Worm (Caenorhabditis elegans): ENCODE measurements around the gene Y50E8A.6.

Y50E8A.6 gene

ce11 chrV:14725409-14725808 is 15.7 kb downstream of the Y50E8A.6 start:
- TF ChIP-seq lag-1 (GFP tag; IDR thresholded peaks at IDR 0.05) (no peak), ceh-40 (GFP tag; IDR thresholded peaks at IDR 0.05) (no peak), C06A6.2 (GFP tag; conservative IDR thresholded peaks at IDR 0.05) (no peak), B0019.2 (GFP tag; conservative IDR thresholded peaks at IDR 0.05) (no peak), C17E4.6 (GFP tag; IDR thresholded peaks at IDR 0.05) (no peak), rpc-1 (optimal IDR thresholded peaks at IDR 0.05) (no peak), rpc-1 (tag; optimal IDR thresholded peaks at IDR 0.05) (no peak), nfyb-1 (GFP tag; IDR thresholded peaks at IDR 0.05) (no peak), somi-1 (GFP tag; optimal IDR thresholded peaks at IDR 0.05) (peak; percentile 76)

- TF ChIP-seq madf-10 (tag; optimal IDR thresholded peaks at IDR 0.05) (no peak), F33H1.4 (GFP tag; IDR thresholded peaks at IDR 0.05) (no peak), lin-26 (GFP tag; IDR thresholded peaks at IDR 0.05) (no peak), bed-2 (GFP tag; IDR thresholded peaks at IDR 0.05) (no peak), attf-5 (GFP tag; optimal IDR thresholded peaks at IDR 0.05) (no peak), madf-3 (GFP tag; IDR thresholded peaks at IDR 0.05) (no peak)
Observed at ce11 chrV:14723020-14723419, 18.1 kb downstream of the Y50E8A.6 start, which contains the start of gene R08A2.7. R08A2.7 (plus strand) TSS chrV:14723320.

- no peak for TF ChIP-seq lsl-1 (GFP tag; optimal IDR thresholded peaks at IDR 0.05)
- no peak for TF ChIP-seq xnd-1 (tag; optimal IDR thresholded peaks at IDR 0.05)
- TF ChIP-seq madf-6 (GFP tag; IDR thresholded peaks at IDR 0.05): no peak
- no peak for TF ChIP-seq Y95B8A.8 (GFP tag; IDR thresholded peaks at IDR 0.05)
- TF ChIP-seq ztf-22 (GFP tag; optimal IDR thresholded peaks at IDR 0.05): no peak
- TF ChIP-seq F55B11.4 (tag; optimal IDR thresholded peaks at IDR 0.05; ENCODE audit: borderline replicate concordance, insufficient read depth): no peak
- TF ChIP-seq hsf-1 (GFP tag; IDR thresholded peaks at IDR 0.05): no peak
- TF ChIP-seq sdz-38 (tag; optimal IDR thresholded peaks at IDR 0.05): no peak
- no peak for TF ChIP-seq F39B2.1 (GFP tag; IDR thresholded peaks at IDR 0.05)
- TF ChIP-seq F37B4.10 (GFP tag; IDR thresholded peaks at IDR 0.05): no peak
Observed at ce11 chrV:14719491-14719890, 21.6 kb downstream of the Y50E8A.6 start, which contains the start of gene R08A2.1. R08A2.1 (minus strand) TSS chrV:14719591.

- TF ChIP-seq F37B4.10 (GFP tag; IDR thresholded peaks at IDR 0.05) (no peak), nfya-1 (tag; optimal IDR thresholded peaks at IDR 0.05; ENCODE audit: borderline replicate concordance, insufficient read depth) (no peak), ccch-3 (GFP tag; optimal IDR thresholded peaks at IDR 0.05) (no peak), xnd-1 (tag; optimal IDR thresholded peaks at IDR 0.05) (no peak), attf-6 (GFP tag; IDR thresholded peaks at IDR 0.05) (no peak), nhr-80 (tag; optimal IDR thresholded peaks at IDR 0.05) (peak; percentile 63)
Observed at ce11 chrV:14716114-14716513, 25.0 kb downstream of the Y50E8A.6 start, which contains the start of gene fbxa-147. fbxa-147 (plus strand) TSS chrV:14716499.

DNA sequence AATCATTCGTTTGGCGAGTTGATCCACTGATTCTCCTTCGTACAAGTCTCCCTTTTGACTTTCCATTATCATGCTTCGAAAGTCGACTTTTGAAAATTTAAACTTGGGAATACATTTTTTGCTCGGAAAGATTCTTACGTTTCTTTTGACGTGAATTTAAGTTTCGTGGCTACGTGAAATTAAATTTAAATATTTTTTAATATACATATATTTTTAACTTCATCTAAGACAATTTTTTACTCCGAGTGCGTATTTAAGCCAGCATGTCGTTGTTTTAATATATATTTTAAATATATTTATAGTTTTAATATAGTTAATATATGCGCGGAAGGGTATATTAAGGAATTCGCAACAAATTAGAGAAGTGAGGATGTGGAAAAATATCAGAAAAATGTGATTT is 25.5 kb downstream of the Y50E8A.6 start, which contains the start of gene R08A2.2:
Gene R08A2.2 (minus strand): TSS at position 101 of the 400 bp plus-strand sequence.
- TF ChIP-seq C17E4.6 (GFP tag; IDR thresholded peaks at IDR 0.05) (no peak), somi-1 (GFP tag; optimal IDR thresholded peaks at IDR 0.05) (no peak), hsf-1 (GFP tag; IDR thresholded peaks at IDR 0.05) (no peak), lin-40 (tag; optimal IDR thresholded peaks at IDR 0.05) (no peak), snpc-1.3 (tag; optimal IDR thresholded peaks at IDR 0.05; ENCODE audit: insufficient read depth) (no peak), egl-18 (GFP tag; IDR thresholded peaks at IDR 0.05) (no peak), sea-2 (GFP tag; IDR thresholded peaks at IDR 0.05) (no peak)

All from whole organism, young adult.